Fruit fly (Drosophila melanogaster) whole organism, embryonic: Measurements from ENCODE around the gene Obp84a.

Experiments used
- Atf-2 ChIP-seq: fragments of 200-800 bp; sonication (Bioruptor generic); optimal IDR thresholded peaks from 2 replicates; lab custom pipeline; 2016; ENCODE audit warnings: missing biosample characterization, missing genetic modification characterization
- BEAF-32 ChIP-seq: fragments of 200-800 bp; sonication (Bioruptor generic); optimal IDR thresholded peaks from 3 replicates; lab custom pipeline; 2017; ENCODE audit warnings: missing biosample characterization, missing genetic modification characterization, mild to moderate bottlenecking, moderate library complexity, missing genetic modification reagents
- CG13287 ChIP-seq: fragments of 200-800 bp; sonication (Bioruptor generic); IDR thresholded peaks from 2 replicates; pipeline ENCODE4 v1.3.6; 2022; ENCODE audit warnings: missing biosample characterization, missing genetic modification characterization; ENCODE audit not compliant: partially characterized antibody
- CG17186 ChIP-seq: fragments of 200-800 bp; sonication (Bioruptor generic); optimal IDR thresholded peaks from 3 replicates; lab custom pipeline; 2017; ENCODE audit warnings: missing biosample characterization, missing genetic modification reagents, missing genetic modification characterization
- CG2116 ChIP-seq: fragments of 200-800 bp; sonication (Bioruptor generic); optimal IDR thresholded peaks from 3 replicates; lab custom pipeline; 2018; ENCODE audit warnings: missing biosample characterization, mild to moderate bottlenecking, missing genetic modification characterization
- CG30020 ChIP-seq: fragments of 200-800 bp; optimal IDR thresholded peaks from 2 replicates; lab custom pipeline; 2019; ENCODE audit warnings: missing biosample characterization, mild to moderate bottlenecking, missing genetic modification characterization, moderate library complexity
- CG3995 ChIP-seq: fragments of 200-800 bp; sonication (Bioruptor generic); optimal IDR thresholded peaks from 3 replicates; lab custom pipeline; 2016; ENCODE audit warnings: missing biosample characterization, missing genetic modification characterization
- CG4617 ChIP-seq: fragments of 200-800 bp; sonication (Bioruptor generic); optimal IDR thresholded peaks from 3 replicates; lab custom pipeline; 2016; ENCODE audit warnings: missing biosample characterization, missing genetic modification characterization, borderline replicate concordance
- CG7372 ChIP-seq: fragments of 200-800 bp; sonication (Bioruptor generic); IDR thresholded peaks from 2 replicates; pipeline ENCODE4 v1.3.6; 2022; ENCODE audit warnings: missing biosample characterization, missing genetic modification characterization
- CG8290 ChIP-seq, 3 experiments: fragments of 200-800 bp; sonication (Bioruptor generic); optimal IDR thresholded peaks; 2 replicates each; lab custom pipeline; 2016 to 2019; ENCODE audit warnings: missing biosample characterization in 3 of 3, missing genetic modification characterization in 3 of 3, mild to moderate bottlenecking in 2 of 3, moderate library complexity in 1 of 3
- CG9797 ChIP-seq: fragments of 200-800 bp; sonication (Bioruptor generic); optimal IDR thresholded peaks from 3 replicates; lab custom pipeline; 2018; ENCODE audit warnings: missing biosample characterization, mild to moderate bottlenecking, missing genetic modification characterization
- Dip2 ChIP-seq: fragments of 200-800 bp; sonication (Bioruptor generic); IDR thresholded peaks from 2 replicates; pipeline ENCODE4 v1.3.6; 2022; ENCODE audit warnings: missing biosample characterization, missing genetic modification characterization
- Dll ChIP-seq: fragments of 200-800 bp; sonication (Bioruptor generic); IDR thresholded peaks from 4 replicates; pipeline ENCODE4 v1.3.6; 2022; ENCODE audit warnings: missing biosample characterization, missing genetic modification characterization; ENCODE audit not compliant: partially characterized antibody
- Dp ChIP-seq: fragments of 200-800 bp; sonication (Bioruptor generic); optimal IDR thresholded peaks from 2 replicates; lab custom pipeline; 2018; ENCODE audit warnings: missing biosample characterization, mild to moderate bottlenecking, missing genetic modification characterization, moderate library complexity
- Dref ChIP-seq: fragments of 200-800 bp; sonication (Bioruptor generic); IDR thresholded peaks from 2 replicates; pipeline ENCODE4 v1.3.6; 2022; ENCODE audit warnings: missing biosample characterization, missing genetic modification characterization
- Ets97D ChIP-seq: fragments of 200-800 bp; sonication (Bioruptor generic); optimal IDR thresholded peaks from 3 replicates; lab custom pipeline; 2016; ENCODE audit warnings: missing biosample characterization, missing genetic modification characterization
- HLH4C ChIP-seq: fragments of 200-800 bp; sonication (Bioruptor generic); IDR thresholded peaks from 3 replicates; pipeline ENCODE4 v1.3.6; 2022; ENCODE audit warnings: missing biosample characterization, missing genetic modification characterization; ENCODE audit not compliant: partially characterized antibody
- MBD-R2 ChIP-seq: fragments of 200-800 bp; sonication (Bioruptor generic); IDR thresholded peaks from 2 replicates; pipeline ENCODE4 v1.3.6; 2022; ENCODE audit warnings: missing biosample characterization, missing genetic modification characterization
- MESR4 ChIP-seq: fragments of 200-800 bp; sonication (Bioruptor generic); optimal IDR thresholded peaks from 2 replicates; lab custom pipeline; 2018; ENCODE audit warnings: missing biosample characterization, mild to moderate bottlenecking, missing genetic modification characterization, moderate library complexity
- Max ChIP-seq: fragments of 200-800 bp; sonication (Bioruptor generic); optimal IDR thresholded peaks from 2 replicates; lab custom pipeline; 2016; ENCODE audit warnings: missing biosample characterization, mild to moderate bottlenecking, missing genetic modification characterization
- Opbp ChIP-seq: fragments of 200-800 bp; sonication (Bioruptor generic); IDR thresholded peaks from 3 replicates; pipeline ENCODE4 v1.3.6; 2022; ENCODE audit warnings: missing biosample characterization, missing genetic modification characterization; ENCODE audit not compliant: partially characterized antibody
- Sin3A ChIP-seq: fragments of >200 bp; optimal IDR thresholded peaks from 2 replicates; lab custom pipeline; 2018
- Sry-δ ChIP-seq: fragments of 200-800 bp; sonication (Bioruptor generic); optimal IDR thresholded peaks from 2 replicates; lab custom pipeline; 2016; ENCODE audit warnings: missing biosample characterization, missing genetic modification characterization
- YL-1 ChIP-seq: fragments of 200-800 bp; sonication (Bioruptor generic); optimal IDR thresholded peaks from 3 replicates; lab custom pipeline; 2017; ENCODE audit warnings: missing biosample characterization, mild to moderate bottlenecking, missing genetic modification characterization
- cad ChIP-seq: fragments of >200 bp; optimal IDR thresholded peaks from 2 replicates; lab custom pipeline; 2017; ENCODE audit warnings: missing biosample characterization, missing genetic modification characterization
- crp ChIP-seq, 2 experiments: fragments of 200-800 bp; sonication (Bioruptor generic); optimal IDR thresholded peaks; 2 replicates in 1 of 2; 3 replicates in 1 of 2; lab custom pipeline; 2017; ENCODE audit warnings: missing biosample characterization in 2 of 2, missing genetic modification characterization in 2 of 2, mild to moderate bottlenecking in 1 of 2, moderate library complexity in 1 of 2
- dm ChIP-seq: fragments of 200-800 bp; sonication (Bioruptor generic); optimal IDR thresholded peaks from 3 replicates; lab custom pipeline; 2016; ENCODE audit warnings: missing biosample characterization, missing genetic modification characterization
- fru ChIP-seq: fragments of >200 bp; optimal IDR thresholded peaks from 2 replicates; lab custom pipeline; 2017
- gfzf ChIP-seq: fragments of 200-800 bp; sonication (Bioruptor generic); optimal IDR thresholded peaks from 2 replicates; lab custom pipeline; 2016; ENCODE audit warnings: missing biosample characterization, mild to moderate bottlenecking, missing genetic modification characterization, moderate library complexity
- h ChIP-seq: fragments of >200 bp; optimal IDR thresholded peaks from 2 replicates; lab custom pipeline; 2017
- hkb ChIP-seq, 2 experiments: fragments of 200-800 bp in 1 of 2; fragments of >200 bp in 1 of 2; sonication (Bioruptor generic) in 1 of 2; IDR thresholded peaks in 1 of 2; optimal IDR thresholded peaks in 1 of 2; 2 replicates each; pipeline versions ENCODE4 v1.3.6 to Lab custom; 2017 to 2022; ENCODE audit warnings: missing biosample characterization in 1 of 2, missing genetic modification characterization in 1 of 2
- nmo ChIP-seq: fragments of 200-800 bp; sonication (Bioruptor generic); optimal IDR thresholded peaks from 2 replicates; lab custom pipeline; 2018; ENCODE audit warnings: missing biosample characterization, mild to moderate bottlenecking, missing genetic modification characterization, moderate library complexity
- phol ChIP-seq: fragments of 200-800 bp; sonication (Bioruptor generic); optimal IDR thresholded peaks from 3 replicates; lab custom pipeline; 2018; ENCODE audit warnings: missing biosample characterization, mild to moderate bottlenecking, missing genetic modification characterization, moderate library complexity
- pzg ChIP-seq: fragments of 200-800 bp; sonication (Bioruptor generic); optimal IDR thresholded peaks from 3 replicates; lab custom pipeline; 2018; ENCODE audit warnings: missing biosample characterization, mild to moderate bottlenecking, missing genetic modification characterization, moderate library complexity
- row ChIP-seq: fragments of 200-800 bp; sonication (Bioruptor generic); IDR thresholded peaks from 3 replicates; pipeline ENCODE4 v1.3.6; 2022; ENCODE audit warnings: missing biosample characterization, missing genetic modification characterization
- sens ChIP-seq: fragments of 200-800 bp; sonication (Bioruptor generic); peaks from one replicate; lab custom pipeline; 2016; ENCODE audit warnings: missing biosample characterization, missing genetic modification characterization
- stwl ChIP-seq: fragments of 200-800 bp; sonication (Bioruptor generic); optimal IDR thresholded peaks from 3 replicates; lab custom pipeline; 2018; ENCODE audit warnings: missing biosample characterization, mild to moderate bottlenecking, missing genetic modification characterization, moderate library complexity
- trem ChIP-seq: fragments of 200-800 bp; optimal IDR thresholded peaks from 3 replicates; lab custom pipeline; 2019; ENCODE audit warnings: missing biosample characterization, mild to moderate bottlenecking, missing genetic modification characterization, moderate library complexity
- unpg ChIP-seq: fragments of 200-800 bp; sonication (Bioruptor generic); optimal IDR thresholded peaks from 3 replicates; lab custom pipeline; 2018; ENCODE audit warnings: missing biosample characterization, mild to moderate bottlenecking, missing genetic modification characterization, moderate library complexity
- vnd ChIP-seq: fragments of 200-800 bp; sonication (Bioruptor generic); IDR thresholded peaks from 3 replicates; pipeline ENCODE4 v1.3.6; 2022; ENCODE audit warnings: missing biosample characterization, missing genetic modification characterization; ENCODE audit not compliant: partially characterized antibody
- wor ChIP-seq: fragments of 200-800 bp; sonication (Bioruptor generic); IDR thresholded peaks from 2 replicates; pipeline ENCODE4 v1.3.6; 2022; ENCODE audit warnings: missing biosample characterization, missing genetic modification characterization

The Obp84a gene

dm6 chr3R:7246889-7247288 lies 4.9 kb downstream of the Obp84a start, which contains the start of the genes Noc3 and CG10053:
Noc3 (minus strand) TSS chr3R:7246969.
CG10053 (plus strand) TSS chr3R:7247090.
- TF ChIP-seq BEAF-32 (GFP tag; lab: Kevin White, UChicago) (peak; percentile 37), YL-1 (GFP tag; lab: Kevin White, UChicago) (peak; percentile 79), CG30020 (tag; lab: Kevin White, UChicago) (peak; percentile 65), fru (lab: Kevin White, UChicago) (no peak), CG13287 (peak; percentile 54; the same call in 1 of the 2 replicates), row (peak; percentile 35; the same call in 1 of the 3 replicates), Dref (0 out of 2 replicates have a peak, but pooled peaks have one; percentile 23), CG3995 (GFP tag; lab: Kevin White, UChicago) (no peak), unpg (GFP tag; lab: Kevin White, UChicago) (no peak), hkb (optimal IDR thresholded peaks at IDR 0.05; lab: Kevin White, UChicago) (no peak), hkb (GFP tag; IDR thresholded peaks at IDR 0.05; lab: Robert Waterston, UW) (no peak), gfzf (GFP tag; lab: Kevin White, UChicago) (peak; percentile 74), Opbp (GFP tag; lab: Robert Waterston, UW) (no peak), vnd (no peak), h (lab: Kevin White, UChicago) (no peak), CG17186 (GFP tag; lab: Kevin White, UChicago) (peak; percentile 65), Max (peak; percentile 84), dm (GFP tag; lab: Kevin White, UChicago) (peak; percentile 96), Dll (GFP tag; lab: Robert Waterston, UW) (0 out of 4 replicates have a peak, but pooled peaks have one; percentile 38), Dip2 (GFP tag; lab: Robert Waterston, UW) (no peak), pzg (peak; percentile 60), CG2116 (GFP tag; lab: Kevin White, UChicago) (peak; percentile 45), MESR4 (peak; percentile 47), trem (tag; lab: Kevin White, UChicago) (peak; percentile 99), stwl (tag; lab: Kevin White, UChicago) (peak; percentile 82), sens (peak; percentile 48), HLH4C (GFP tag; lab: Robert Waterston, UW) (no peak; the same call in 2 of the 3 replicates), MBD-R2 (GFP tag; lab: Robert Waterston, UW) (peak; percentile 68), CG8290 (GFP tag; optimal IDR thresholded peaks at IDR 0.05; lab: Kevin White, UChicago) (no peak), CG8290 (tag; optimal IDR thresholded peaks at IDR 0.05; lab: Kevin White, UChicago) (no peak), phol (tag; lab: Kevin White, UChicago) (peak; percentile 6), nmo (GFP tag; lab: Kevin White, UChicago) (peak; percentile 37), crp (GFP tag; optimal IDR thresholded peaks at IDR 0.05; lab: Kevin White, UChicago) (peak; percentile 81 to 93), cad (GFP tag; lab: Kevin White, UChicago) (no peak), CG9797 (GFP tag; lab: Kevin White, UChicago) (peak; percentile 84), Sin3A (peak; percentile 36), Dp (GFP tag; lab: Kevin White, UChicago) (peak; percentile 10), wor (GFP tag; lab: Robert Waterston, UW) (no peak), Ets97D (GFP tag; lab: Kevin White, UChicago) (peak; percentile 54), CG4617 (peak; percentile 81), Atf-2 (no peak)
- TF ChIP-seq, all 482 proteins: peak for 26

dm6 chr3R:7241460-7241859 lies 10.3 kb downstream of the Obp84a start, which contains the start of gene CG14607:
CG14607 (plus strand) TSS chr3R:7241760.
- TF ChIP-seq CG7372 (peak; percentile 56), Sry-δ (GFP tag; lab: Kevin White, UChicago) (no peak)
- TF ChIP-seq, all 482 proteins: peak for 1
